Fruit fly (Drosophila melanogaster) whole organism, prepupa: ENCODE measurements around the gene Cog7.

ENCODE experiments used
- CG10631 ChIP-seq: fragments of 200-800 bp; sonication (Bioruptor generic); optimal IDR thresholded peaks from 2 replicates; lab custom pipeline; 2016; ENCODE audit warnings: missing biosample characterization, missing genetic modification characterization
- CG10669 ChIP-seq: fragments of 200-800 bp; sonication (Bioruptor generic); optimal IDR thresholded peaks from 3 replicates; lab custom pipeline; 2018; ENCODE audit warnings: missing biosample characterization, mild to moderate bottlenecking, missing genetic modification characterization, moderate library complexity
- CG11902 ChIP-seq: fragments of 200-800 bp; sonication (Bioruptor generic); optimal IDR thresholded peaks from 3 replicates; lab custom pipeline; 2016; ENCODE audit warnings: missing biosample characterization, missing genetic modification characterization
- CG15336 ChIP-seq: fragments of 200-800 bp; sonication (Bioruptor generic); IDR thresholded peaks from 2 replicates; pipeline ENCODE4 v1.3.6; 2022; ENCODE audit warnings: missing biosample characterization, missing genetic modification characterization
- CG1621 ChIP-seq: fragments of 200-800 bp; sonication (Bioruptor generic); optimal IDR thresholded peaks from 3 replicates; lab custom pipeline; 2018; ENCODE audit warnings: missing biosample characterization, mild to moderate bottlenecking, missing genetic modification characterization
- CG16779 ChIP-seq: fragments of 200-800 bp; sonication (Bioruptor generic); optimal IDR thresholded peaks from 3 replicates; lab custom pipeline; 2017; ENCODE audit warnings: missing biosample characterization, mild to moderate bottlenecking, missing genetic modification characterization
- CG31627 ChIP-seq: fragments of 200-800 bp; sonication (Bioruptor generic); optimal IDR thresholded peaks from 3 replicates; lab custom pipeline; 2016; ENCODE audit warnings: missing biosample characterization, missing genetic modification characterization
- CG32006 ChIP-seq: fragments of 200-800 bp; sonication (Bioruptor generic); optimal IDR thresholded peaks from 3 replicates; lab custom pipeline; 2017; ENCODE audit warnings: missing biosample characterization, mild to moderate bottlenecking, missing genetic modification characterization
- CG34406 ChIP-seq: fragments of 200-800 bp; sonication (Bioruptor generic); optimal IDR thresholded peaks from 3 replicates; lab custom pipeline; 2016; ENCODE audit warnings: missing biosample characterization, missing genetic modification characterization
- CG3919 ChIP-seq: fragments of 200-800 bp; sonication (Bioruptor generic); optimal IDR thresholded peaks from 3 replicates; lab custom pipeline; 2016; ENCODE audit warnings: missing biosample characterization, missing genetic modification characterization
- CG4318 ChIP-seq: fragments of 200-800 bp; sonication (Bioruptor generic); optimal IDR thresholded peaks from 3 replicates; lab custom pipeline; 2017; ENCODE audit warnings: missing biosample characterization, mild to moderate bottlenecking, missing genetic modification characterization
- CG6163 ChIP-seq: fragments of 200-800 bp; sonication (Bioruptor generic); IDR thresholded peaks from 3 replicates; pipeline ENCODE4 v1.3.6; 2022; ENCODE audit warnings: missing biosample characterization, missing genetic modification characterization
- CG6792 ChIP-seq: fragments of 200-800 bp; sonication (Bioruptor generic); optimal IDR thresholded peaks from 3 replicates; lab custom pipeline; 2016; ENCODE audit warnings: missing biosample characterization, missing genetic modification characterization
- CG8119 ChIP-seq: fragments of 200-800 bp; sonication (Bioruptor generic); IDR thresholded peaks from 3 replicates; pipeline ENCODE4 v1.3.6; 2022; ENCODE audit warnings: missing biosample characterization, missing genetic modification characterization
- CG8632 ChIP-seq: fragments of 200-800 bp; sonication (Bioruptor generic); optimal IDR thresholded peaks from 3 replicates; lab custom pipeline; 2016; ENCODE audit warnings: missing biosample characterization, missing genetic modification characterization
- Eip75B ChIP-seq: fragments of 200-800 bp; sonication (Bioruptor generic); optimal IDR thresholded peaks from 3 replicates; lab custom pipeline; 2016; ENCODE audit warnings: missing biosample characterization, missing genetic modification characterization
- Eip78C ChIP-seq: fragments of 200-800 bp; sonication (Bioruptor generic); peaks from one replicate; lab custom pipeline; 2016; ENCODE audit warnings: missing biosample characterization, missing genetic modification characterization
- Eip93F ChIP-seq: fragments of 200-800 bp; sonication (Bioruptor generic); optimal IDR thresholded peaks from 2 replicates; lab custom pipeline; 2016; ENCODE audit warnings: missing biosample characterization, mild to moderate bottlenecking, missing genetic modification characterization
- Ets96B ChIP-seq: fragments of 200-800 bp; optimal IDR thresholded peaks from 2 replicates; lab custom pipeline; 2019; ENCODE audit warnings: missing biosample characterization, mild to moderate bottlenecking, missing genetic modification characterization, moderate library complexity
- Hr39 ChIP-seq: fragments of 200-800 bp; sonication (Bioruptor generic); optimal IDR thresholded peaks from 2 replicates; lab custom pipeline; 2016; ENCODE audit warnings: missing biosample characterization, missing genetic modification characterization
- Lpt ChIP-seq: fragments of 200-800 bp; sonication (Bioruptor generic); optimal IDR thresholded peaks from 3 replicates; lab custom pipeline; 2016; ENCODE audit warnings: missing biosample characterization, missing genetic modification characterization
- Met ChIP-seq: fragments of 200-800 bp; sonication (Bioruptor generic); optimal IDR thresholded peaks from 3 replicates; lab custom pipeline; 2016; ENCODE audit warnings: missing biosample characterization, missing genetic modification characterization
- OdsH ChIP-seq: fragments of 200-800 bp; sonication (Bioruptor generic); optimal IDR thresholded peaks from 3 replicates; lab custom pipeline; 2016; ENCODE audit warnings: missing biosample characterization, missing genetic modification characterization
- Smox ChIP-seq: fragments of 200-800 bp; sonication (Bioruptor generic); optimal IDR thresholded peaks from 3 replicates; lab custom pipeline; 2016; ENCODE audit warnings: missing biosample characterization, missing genetic modification characterization
- Sox102F ChIP-seq: fragments of 200-800 bp; sonication (Bioruptor generic); optimal IDR thresholded peaks from 2 replicates; lab custom pipeline; 2016; ENCODE audit warnings: missing biosample characterization, mild to moderate bottlenecking, missing genetic modification characterization
- Sox14 ChIP-seq: fragments of 200-800 bp; sonication (Bioruptor generic); optimal IDR thresholded peaks from 3 replicates; lab custom pipeline; 2016; ENCODE audit warnings: missing biosample characterization, missing genetic modification characterization
- acj6 ChIP-seq: fragments of 200-800 bp; sonication (Bioruptor generic); optimal IDR thresholded peaks from 3 replicates; lab custom pipeline; 2016; ENCODE audit warnings: missing biosample characterization, missing genetic modification characterization
- cyc ChIP-seq: fragments of 200-800 bp; sonication (Bioruptor generic); optimal IDR thresholded peaks from 3 replicates; lab custom pipeline; 2016; ENCODE audit warnings: missing biosample characterization, missing genetic modification characterization
- eg ChIP-seq: fragments of 200-800 bp; sonication (Bioruptor generic); IDR thresholded peaks from 3 replicates; pipeline ENCODE4 v1.3.6; 2022; ENCODE audit warnings: missing biosample characterization, missing genetic modification characterization
- fd59A ChIP-seq: fragments of 200-800 bp; sonication (Bioruptor generic); optimal IDR thresholded peaks from 2 replicates; lab custom pipeline; 2017; ENCODE audit warnings: missing biosample characterization, mild to moderate bottlenecking, missing genetic modification characterization, missing genetic modification reagents
- fkh ChIP-seq: fragments of 200-800 bp; sonication (Bioruptor generic); optimal IDR thresholded peaks from 3 replicates; lab custom pipeline; 2017; ENCODE audit warnings: missing biosample characterization, mild to moderate bottlenecking, missing genetic modification characterization, moderate library complexity
- lz ChIP-seq: fragments of 200-800 bp; sonication (Bioruptor generic); optimal IDR thresholded peaks from 3 replicates; lab custom pipeline; 2016; ENCODE audit warnings: missing biosample characterization, missing genetic modification characterization
- pdm3 ChIP-seq: fragments of 200-800 bp; sonication (Bioruptor generic); optimal IDR thresholded peaks from 3 replicates; lab custom pipeline; 2016; ENCODE audit warnings: missing biosample characterization, missing genetic modification characterization
- salr ChIP-seq, 2 experiments: fragments of 200-800 bp; sonication (Bioruptor generic); optimal IDR thresholded peaks; 3 replicates each; lab custom pipeline; 2016 to 2018; ENCODE audit warnings: missing biosample characterization in 2 of 2, missing genetic modification characterization in 2 of 2, mild to moderate bottlenecking in 1 of 2
- spab ChIP-seq: fragments of 200-800 bp; sonication (Bioruptor generic); optimal IDR thresholded peaks from 2 replicates; lab custom pipeline; 2017; ENCODE audit warnings: missing biosample characterization, mild to moderate bottlenecking, missing genetic modification characterization, missing genetic modification reagents
- ss ChIP-seq, 2 experiments: fragments of 200-800 bp; sonication (Bioruptor generic); optimal IDR thresholded peaks; 2 replicates in 1 of 2; 3 replicates in 1 of 2; lab custom pipeline; 2017 to 2018; ENCODE audit warnings: mild to moderate bottlenecking in 2 of 2, missing biosample characterization in 2 of 2, missing genetic modification characterization in 2 of 2, moderate library complexity in 1 of 2
- svp ChIP-seq: fragments of 200-800 bp; sonication (Bioruptor generic); peaks from one replicate; lab custom pipeline; 2016; ENCODE audit warnings: missing biosample characterization, missing genetic modification characterization
- topi ChIP-seq: fragments of 200-800 bp; sonication (Bioruptor generic); optimal IDR thresholded peaks from 3 replicates; lab custom pipeline; 2016; ENCODE audit warnings: missing biosample characterization, missing genetic modification characterization

Gene Cog7

DNA sequence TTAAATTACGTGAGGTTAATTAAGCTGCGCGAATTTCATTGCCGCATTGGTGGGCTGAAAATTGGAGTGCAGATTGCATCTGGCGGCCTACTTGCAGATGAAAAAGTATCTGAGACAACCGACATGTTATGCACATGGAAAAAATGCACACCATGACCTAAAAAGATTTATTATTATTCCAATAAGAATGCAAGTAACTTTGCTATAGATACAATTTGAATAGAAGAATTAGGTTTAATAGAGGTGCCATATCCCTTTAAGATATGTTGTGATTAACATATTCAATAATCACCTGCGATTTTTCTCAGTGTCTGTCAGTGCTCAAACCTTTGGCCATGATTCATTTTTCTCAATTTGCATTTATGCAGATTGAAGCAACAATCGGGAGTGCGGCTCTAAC, 48.6 kb upstream of the Cog7 start (continued):
- no peak for TF ChIP-seq CG1621 (tag; lab: Kevin White, UChicago)
- TF ChIP-seq cyc (GFP tag; lab: Kevin White, UChicago) = peak; percentile 48
- peak; percentile 22 for TF ChIP-seq pdm3 (GFP tag; lab: Kevin White, UChicago)
- peak; percentile 72 for TF ChIP-seq CG15336 (GFP tag; lab: Robert Waterston, UW)
- TF ChIP-seq ss (GFP tag; optimal IDR thresholded peaks at IDR 0.05; lab: Kevin White, UChicago) = no peak
- TF ChIP-seq Sox102F (GFP tag; lab: Kevin White, UChicago) = peak; percentile 49
- TF ChIP-seq svp (GFP tag; lab: Kevin White, UChicago) = peak; percentile 79

DNA sequence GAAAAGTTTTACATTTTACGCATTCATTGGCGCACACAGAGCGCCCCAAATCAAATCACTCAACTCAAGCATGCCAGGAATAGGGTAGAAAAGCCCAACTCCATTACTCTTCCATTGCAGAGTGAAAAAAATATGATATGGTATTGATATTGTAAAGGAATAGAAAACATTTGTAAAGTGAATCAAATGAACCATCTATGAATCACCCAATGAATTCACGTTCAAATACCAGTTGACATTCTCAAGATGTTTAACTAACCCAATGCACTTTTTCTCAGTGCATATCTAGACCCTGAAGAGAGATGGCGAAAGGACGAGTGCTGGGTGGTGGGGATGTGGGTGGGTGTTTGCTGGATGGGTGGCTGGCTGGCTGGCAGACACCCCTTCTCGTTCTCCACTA, 45.7 kb upstream of the Cog7 start:
- TF ChIP-seq fd59A (GFP tag; lab: Kevin White, UChicago) (peak; percentile 4), CG3919 (GFP tag; lab: Kevin White, UChicago) (peak; percentile 8), cyc (GFP tag; lab: Kevin White, UChicago) (peak; percentile 16), Met (GFP tag; lab: Kevin White, UChicago) (peak; percentile 9), svp (GFP tag; lab: Kevin White, UChicago) (peak; percentile 71), Sox14 (GFP tag; lab: Kevin White, UChicago) (no peak), Hr39 (GFP tag; lab: Kevin White, UChicago) (peak; percentile 31), eg (GFP tag; lab: Robert Waterston, UW) (no peak), Lpt (GFP tag; lab: Kevin White, UChicago) (no peak), CG10669 (peak; percentile 27), CG6792 (GFP tag; lab: Kevin White, UChicago) (peak; percentile 4), CG10631 (GFP tag; lab: Kevin White, UChicago) (peak; percentile 1), CG11902 (no peak), OdsH (peak; percentile 20), CG34406 (GFP tag; lab: Kevin White, UChicago) (peak; percentile 0), CG32006 (GFP tag; lab: Kevin White, UChicago) (peak; percentile 10), spab (no peak), Eip75B (GFP tag; lab: Kevin White, UChicago) (peak; percentile 1), Eip78C (GFP tag; lab: Kevin White, UChicago) (peak; percentile 69), acj6 (GFP tag; lab: Kevin White, UChicago) (peak; percentile 26), fkh (no peak), CG6163 (GFP tag; lab: Robert Waterston, UW) (peak; percentile 49; the same call in 2 of the 3 replicates), Ets96B (tag; lab: Kevin White, UChicago) (peak; percentile 30), CG31627 (GFP tag; lab: Kevin White, UChicago) (peak; percentile 17), salr (GFP tag; optimal IDR thresholded peaks at IDR 0.05; lab: Kevin White, UChicago) (no peak), CG8119 (GFP tag; lab: Robert Waterston, UW) (no peak), pdm3 (GFP tag; lab: Kevin White, UChicago) (peak; percentile 14), Sox102F (GFP tag; lab: Kevin White, UChicago) (peak; percentile 22), topi (GFP tag; lab: Kevin White, UChicago) (peak; percentile 20)

DNA sequence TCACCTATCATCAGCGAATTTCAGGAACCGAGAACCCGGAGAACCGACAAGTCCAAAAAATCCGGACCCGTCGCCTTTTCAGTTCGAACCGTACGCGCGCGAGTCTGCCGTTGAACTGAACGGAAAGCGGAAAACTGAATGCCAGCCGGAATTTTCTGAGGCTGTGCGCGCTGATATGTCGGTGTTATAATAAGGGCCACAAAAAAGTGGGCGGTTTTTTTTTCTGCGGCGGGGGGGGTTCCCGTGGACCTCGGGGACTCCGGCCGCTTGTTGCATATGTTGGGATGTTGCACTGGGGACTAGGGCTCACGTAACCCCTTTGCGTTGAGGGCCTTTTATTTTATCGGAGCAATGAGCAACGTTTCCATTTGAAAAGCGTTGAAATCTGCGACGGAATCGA, 36.5 kb upstream of the Cog7 start, which contains the start of gene TkR99D:
Gene TkR99D, minus strand, starts transcription at position 101 of the 400 bp plus-strand sequence.
- TF ChIP-seq Eip75B (GFP tag; lab: Kevin White, UChicago) (no peak), Eip93F (GFP tag; lab: Kevin White, UChicago) (no peak), Met (GFP tag; lab: Kevin White, UChicago) (no peak), CG6163 (GFP tag; lab: Robert Waterston, UW) (no peak), CG8119 (GFP tag; lab: Robert Waterston, UW) (no peak), CG16779 (tag; lab: Kevin White, UChicago) (no peak), lz (GFP tag; lab: Kevin White, UChicago) (no peak), CG31627 (GFP tag; lab: Kevin White, UChicago) (no peak), fd59A (GFP tag; lab: Kevin White, UChicago) (no peak), CG4318 (GFP tag; lab: Kevin White, UChicago) (no peak), topi (GFP tag; lab: Kevin White, UChicago) (no peak), spab (no peak), pdm3 (GFP tag; lab: Kevin White, UChicago) (no peak), salr (GFP tag; optimal IDR thresholded peaks at IDR 0.05; lab: Kevin White, UChicago) (no peak), Smox (no peak), CG8632 (no peak)
